Worm (Caenorhabditis elegans): ENCODE data around the gene srj-54.

ce11 chrV:2826815-2827214 lies 32.8 kb downstream of the srj-54 start, which contains the start of gene T03D3.5:
- no peak for TF ChIP-seq ztf-29 (GFP tag; IDR thresholded peaks at IDR 0.05)
- no peak for TF ChIP-seq flt-1 (GFP tag; IDR thresholded peaks at IDR 0.05)
- no peak for TF ChIP-seq klf-2 (GFP tag; conservative IDR thresholded peaks at IDR 0.05)
- TF ChIP-seq ref-1 (GFP tag; conservative IDR thresholded peaks at IDR 0.05): no peak
- TF ChIP-seq cog-1 (tag; optimal IDR thresholded peaks at IDR 0.05): no peak
- no peak for TF ChIP-seq tab-1 (GFP tag; IDR thresholded peaks at IDR 0.05)
